ENCODE assay signal across 5 fruit fly cellular contexts in the genomic region with DNA sequence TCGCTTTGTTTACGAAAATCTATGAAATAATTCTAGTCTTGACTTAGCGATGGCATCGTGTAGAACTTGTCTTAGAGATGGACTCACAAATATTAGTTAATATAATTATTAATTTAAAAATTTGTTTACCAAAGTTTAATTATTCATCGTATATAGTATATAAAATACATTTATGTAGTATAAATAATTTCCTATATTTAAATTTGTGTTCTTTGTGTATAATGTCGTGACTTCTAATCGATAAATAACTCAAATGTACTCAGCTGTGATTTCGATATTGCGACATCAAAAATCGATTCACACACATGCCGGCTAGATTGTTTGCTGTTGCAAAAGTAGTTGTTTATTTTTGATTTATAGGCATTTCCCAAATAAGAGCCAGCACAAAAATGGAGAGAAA.
TF ChIP-seq lines count a peak whose summit lies in the region.

wfs1 (minus strand) TSS at position 70 of the 400 bp plus-strand sequence.
Nup133 (plus strand) TSS at position 297 of the 400 bp plus-strand sequence.

- TF ChIP-seq CTCF in whole organism, embryonic (GFP tag; optimal IDR thresholded peaks at IDR 0.05; lab: Kevin White, UChicago), result no peak

TF ChIP-seq in whole organism, adult, 20 proteins besides CTCF, POLR2A, EP300 and RAD21 (continues in another document):
- TF ChIP-seq toe (GFP tag; optimal IDR thresholded peaks at IDR 0.05; lab: Kevin White, UChicago) (peak; percentile 28), CG14711 (tag; optimal IDR thresholded peaks at IDR 0.05; lab: Kevin White, UChicago) (peak; percentile 82), cnc (optimal IDR thresholded peaks at IDR 0.05; lab: Kevin White, UChicago) (no peak), Mnt (GFP tag; optimal IDR thresholded peaks at IDR 0.05; lab: Kevin White, UChicago) (peak; percentile 17), CG5204 (GFP tag; optimal IDR thresholded peaks at IDR 0.05; lab: Kevin White, UChicago) (no peak), CG7045 (GFP tag; optimal IDR thresholded peaks at IDR 0.05; lab: Kevin White, UChicago) (peak; percentile 66), CG7101 (tag; optimal IDR thresholded peaks at IDR 0.05; lab: Kevin White, UChicago) (peak; percentile 90), bab1 (GFP tag; optimal IDR thresholded peaks at IDR 0.05; lab: Kevin White, UChicago) (peak; percentile 80), tj (GFP tag; optimal IDR thresholded peaks at IDR 0.05; lab: Kevin White, UChicago) (peak; percentile 39), kay (GFP tag; lab: Kevin White, UChicago; ENCODE audit: borderline replicate concordance) (no peak), Crg-1 (GFP tag; optimal IDR thresholded peaks at IDR 0.05; lab: Kevin White, UChicago) (peak; percentile 26), ovo (GFP tag; optimal IDR thresholded peaks at IDR 0.05; lab: Kevin White, UChicago) (peak; percentile 12), CG11617 (GFP tag; optimal IDR thresholded peaks at IDR 0.05; lab: Kevin White, UChicago) (peak; percentile 77), pad (GFP tag; optimal IDR thresholded peaks at IDR 0.05; lab: Kevin White, UChicago) (peak; percentile 51), cic (GFP tag; optimal IDR thresholded peaks at IDR 0.05; lab: Kevin White, UChicago) (no peak), Clk (GFP tag; optimal IDR thresholded peaks at IDR 0.05; lab: Kevin White, UChicago) (no peak), CG33017 (tag; optimal IDR thresholded peaks at IDR 0.05; lab: Kevin White, UChicago) (peak; percentile 66)

TF ChIP-seq in whole organism, embryonic, 481 proteins besides CTCF, POLR2A, EP300 and RAD21 (continues in another document):
- TF ChIP-seq dimm (GFP tag; IDR thresholded peaks at IDR 0.05; lab: Robert Waterston, UW), result no peak
- no peak for TF ChIP-seq Gsc (GFP tag; IDR thresholded peaks at IDR 0.05; lab: Robert Waterston, UW)
- no peak for TF ChIP-seq nom (GFP tag; optimal IDR thresholded peaks at IDR 0.05; lab: Kevin White, UChicago)
- TF ChIP-seq Awh (GFP tag; IDR thresholded peaks at IDR 0.05; lab: Robert Waterston, UW), result no peak
- peak; percentile 38; the same call in 1 of the 2 replicates for TF ChIP-seq CG11085 (GFP tag; IDR thresholded peaks at IDR 0.05; lab: Robert Waterston, UW)
- TF ChIP-seq caup (GFP tag; optimal IDR thresholded peaks at IDR 0.05; lab: Kevin White, UChicago; ENCODE audit: severe bottlenecking), result no peak
- TF ChIP-seq CG18764 (GFP tag; optimal IDR thresholded peaks at IDR 0.05; lab: Kevin White, UChicago), result peak; percentile 64
- no peak for TF ChIP-seq ash1 (GFP tag; optimal IDR thresholded peaks at IDR 0.05; lab: Kevin White, UChicago)
- TF ChIP-seq Tbp (GFP tag; optimal IDR thresholded peaks at IDR 0.05; lab: Kevin White, UChicago), result no peak
- TF ChIP-seq CG18262 (tag; optimal IDR thresholded peaks at IDR 0.05; lab: Kevin White, UChicago), result peak; percentile 89
- peak; percentile 32 for TF ChIP-seq CG5245 (GFP tag; optimal IDR thresholded peaks at IDR 0.05; lab: Kevin White, UChicago)
- no peak for TF ChIP-seq ac (GFP tag; optimal IDR thresholded peaks at IDR 0.05; lab: Kevin White, UChicago)
- peak; percentile 40 for TF ChIP-seq CG31388 (GFP tag; optimal IDR thresholded peaks at IDR 0.05; lab: Kevin White, UChicago)
- TF ChIP-seq CkIIα-i1 (GFP tag; IDR thresholded peaks at IDR 0.05; lab: Robert Waterston, UW), result no peak
- TF ChIP-seq CG18599 (GFP tag; optimal IDR thresholded peaks at IDR 0.05; lab: Kevin White, UChicago), result peak; percentile 78
- peak; percentile 67; the same call in 2 of the 3 replicates for TF ChIP-seq Opbp (GFP tag; IDR thresholded peaks at IDR 0.05; lab: Robert Waterston, UW; ENCODE audit: partially characterized antibody)
- peak; percentile 68 for TF ChIP-seq CG4424 (GFP tag; optimal IDR thresholded peaks at IDR 0.05; lab: Kevin White, UChicago)

TF ChIP-seq in whole organism, prepupa, 60 proteins besides CTCF, POLR2A, EP300 and RAD21 (continues in another document):
- no peak for TF ChIP-seq Hr38 (GFP tag; optimal IDR thresholded peaks at IDR 0.05; lab: Kevin White, UChicago)
- TF ChIP-seq svp (GFP tag; lab: Kevin White, UChicago), result no peak
- no peak for TF ChIP-seq spab (GFP tag; optimal IDR thresholded peaks at IDR 0.05; lab: Kevin White, UChicago)
- no peak for TF ChIP-seq CG11762 (GFP tag; optimal IDR thresholded peaks at IDR 0.05; lab: Kevin White, UChicago; ENCODE audit: insufficient read depth)
- TF ChIP-seq lz (GFP tag; optimal IDR thresholded peaks at IDR 0.05; lab: Kevin White, UChicago), result peak; percentile 52
- TF ChIP-seq pdm3 (GFP tag; optimal IDR thresholded peaks at IDR 0.05; lab: Kevin White, UChicago), result no peak
- peak; percentile 24; the same call in 1 of the 2 replicates for TF ChIP-seq CG15336 (GFP tag; IDR thresholded peaks at IDR 0.05; lab: Robert Waterston, UW)
- TF ChIP-seq CG31627 (GFP tag; optimal IDR thresholded peaks at IDR 0.05; lab: Kevin White, UChicago), result peak; percentile 8
- TF ChIP-seq CG6163 (GFP tag; IDR thresholded peaks at IDR 0.05; lab: Robert Waterston, UW), result peak; percentile 22; the same call in 1 of the 3 replicates
- peak; percentile 54 for TF ChIP-seq CG8632 (GFP tag; optimal IDR thresholded peaks at IDR 0.05; lab: Kevin White, UChicago)
- peak; percentile 81 for TF ChIP-seq dsx (GFP tag; optimal IDR thresholded peaks at IDR 0.05; lab: Kevin White, UChicago; ENCODE audit: poor library complexity, severe bottlenecking)
- peak; percentile 40; the same call in 1 of the 2 replicates for TF ChIP-seq Gug (GFP tag; IDR thresholded peaks at IDR 0.05; lab: Robert Waterston, UW)
- peak; percentile 53 for TF ChIP-seq CG6792 (GFP tag; optimal IDR thresholded peaks at IDR 0.05; lab: Kevin White, UChicago)
- TF ChIP-seq fd59A (GFP tag; optimal IDR thresholded peaks at IDR 0.05; lab: Kevin White, UChicago), result no peak
- TF ChIP-seq CG8119 (GFP tag; IDR thresholded peaks at IDR 0.05; lab: Robert Waterston, UW), result peak; percentile 63; the same call in 2 of the 3 replicates
- TF ChIP-seq CG10631 (GFP tag; optimal IDR thresholded peaks at IDR 0.05; lab: Kevin White, UChicago), result no peak
- TF ChIP-seq fd85E (GFP tag; optimal IDR thresholded peaks at IDR 0.05; lab: Kevin White, UChicago), result no peak

TF ChIP-seq in whole organism, pupa, 21 proteins besides CTCF, POLR2A, EP300 and RAD21:
- TF ChIP-seq CG8159 (tag; optimal IDR thresholded peaks at IDR 0.05; lab: Kevin White, UChicago) (peak; percentile 74), CG4496 (GFP tag; IDR thresholded peaks at IDR 0.05; lab: Robert Waterston, UW) (no peak), CG34367 (tag; optimal IDR thresholded peaks at IDR 0.05; lab: Kevin White, UChicago) (peak; percentile 41), EcR (GFP tag; optimal IDR thresholded peaks at IDR 0.05; lab: Kevin White, UChicago) (no peak), Snoo (tag; optimal IDR thresholded peaks at IDR 0.05; lab: Kevin White, UChicago) (no peak), CG13204 (GFP tag; optimal IDR thresholded peaks at IDR 0.05; lab: Kevin White, UChicago) (no peak), gl (tag; optimal IDR thresholded peaks at IDR 0.05; lab: Kevin White, UChicago) (no peak), CG15710 (tag; optimal IDR thresholded peaks at IDR 0.05; lab: Kevin White, UChicago) (peak; percentile 75), Pif1B (GFP tag; optimal IDR thresholded peaks at IDR 0.05; lab: Kevin White, UChicago) (no peak), fd96Ca (GFP tag; IDR thresholded peaks at IDR 0.05; lab: Robert Waterston, UW) (no peak), rn (GFP tag; IDR thresholded peaks at IDR 0.05; lab: Robert Waterston, UW) (no peak), D1 (tag; optimal IDR thresholded peaks at IDR 0.05; lab: Kevin White, UChicago) (no peak), CG17806 (tag; optimal IDR thresholded peaks at IDR 0.05; lab: Kevin White, UChicago) (no peak), CG10348 (GFP tag; IDR thresholded peaks at IDR 0.05; lab: Robert Waterston, UW) (no peak), CG12605 (GFP tag; IDR thresholded peaks at IDR 0.05; lab: Robert Waterston, UW) (no peak), CG14655 (GFP tag; optimal IDR thresholded peaks at IDR 0.05; lab: Kevin White, UChicago) (no peak), CG8301 (tag; optimal IDR thresholded peaks at IDR 0.05; lab: Kevin White, UChicago) (no peak), Pif1A (GFP tag; optimal IDR thresholded peaks at IDR 0.05; lab: Kevin White, UChicago) (no peak), CG9948 (tag; optimal IDR thresholded peaks at IDR 0.05; lab: Kevin White, UChicago) (no peak), CG32121 (GFP tag; IDR thresholded peaks at IDR 0.05; lab: Robert Waterston, UW) (peak; percentile 54), Ets98B (GFP tag; IDR thresholded peaks at IDR 0.05; lab: Robert Waterston, UW) (0 out of 2 replicates have a peak, but pooled peaks have one; percentile 10)

TF ChIP-seq in whole organism, wandering third instar larva, 38 proteins besides CTCF, POLR2A, EP300 and RAD21 (continues in another document):
- TF ChIP-seq Jra (GFP tag; optimal IDR thresholded peaks at IDR 0.05; lab: Kevin White, UChicago) (no peak), Abd-B (GFP tag; optimal IDR thresholded peaks at IDR 0.05; lab: Kevin White, UChicago) (no peak), tai (GFP tag; optimal IDR thresholded peaks at IDR 0.05; lab: Kevin White, UChicago) (no peak), Dfd (GFP tag; optimal IDR thresholded peaks at IDR 0.05; lab: Kevin White, UChicago) (no peak), dl (GFP tag; optimal IDR thresholded peaks at IDR 0.05; lab: Kevin White, UChicago; ENCODE audit: insufficient read depth in 1 of 2, partially characterized antibody in 2 of 2) (no peak), rgr (GFP tag; optimal IDR thresholded peaks at IDR 0.05; lab: Kevin White, UChicago) (peak; percentile 76), ey (GFP tag; optimal IDR thresholded peaks at IDR 0.05; lab: Kevin White, UChicago) (no peak), N (GFP tag; optimal IDR thresholded peaks at IDR 0.05; lab: Kevin White, UChicago) (no peak), pan (optimal IDR thresholded peaks at IDR 0.05; lab: Kevin White, UChicago) (no peak), sv (GFP tag; optimal IDR thresholded peaks at IDR 0.05; lab: Kevin White, UChicago) (peak; percentile 52), sage (GFP tag; optimal IDR thresholded peaks at IDR 0.05; lab: Kevin White, UChicago) (no peak), HLH106 (tag; optimal IDR thresholded peaks at IDR 0.05; lab: Kevin White, UChicago) (peak; percentile 89), Sp1 (GFP tag; optimal IDR thresholded peaks at IDR 0.05; lab: Kevin White, UChicago) (peak; percentile 79), usp (GFP tag; optimal IDR thresholded peaks at IDR 0.05; lab: Kevin White, UChicago) (no peak), lola (GFP tag; optimal IDR thresholded peaks at IDR 0.05; lab: Kevin White, UChicago) (no peak), foxo (GFP tag; optimal IDR thresholded peaks at IDR 0.05; lab: Kevin White, UChicago) (peak in 1 of 2 experiments; percentile 76), Mio (GFP tag; optimal IDR thresholded peaks at IDR 0.05; lab: Kevin White, UChicago) (no peak), Hnf4 (GFP tag; optimal IDR thresholded peaks at IDR 0.05; lab: Kevin White, UChicago) (no peak), brk (GFP tag; optimal IDR thresholded peaks at IDR 0.05; lab: Kevin White, UChicago) (no peak), Hr83 (GFP tag; optimal IDR thresholded peaks at IDR 0.05; lab: Kevin White, UChicago; ENCODE audit: poor library complexity, severe bottlenecking) (no peak), GATAd (GFP tag; optimal IDR thresholded peaks at IDR 0.05; lab: Kevin White, UChicago) (no peak), jim (GFP tag; optimal IDR thresholded peaks at IDR 0.05; lab: Kevin White, UChicago) (no peak)
